Fruit fly (Drosophila melanogaster) whole organism, adult: ENCODE data around the gene Rbp4.

Source experiments
- CG11617 ChIP-seq: fragments of 200-800 bp; sonication (Bioruptor generic); optimal IDR thresholded peaks from 2 replicates; lab custom pipeline; 2017; ENCODE audit warnings: mild to moderate bottlenecking, missing biosample characterization, missing genetic modification reagents, missing genetic modification characterization
- CG12768 ChIP-seq: fragments of 200-800 bp; sonication (Bioruptor generic); optimal IDR thresholded peaks from 2 replicates; lab custom pipeline; 2017; ENCODE audit warnings: missing biosample characterization, missing genetic modification characterization, mild to moderate bottlenecking, moderate library complexity, missing genetic modification reagents
- CG14711 ChIP-seq: fragments of 200-800 bp; sonication (Bioruptor generic); optimal IDR thresholded peaks from 2 replicates; lab custom pipeline; 2018; ENCODE audit warnings: missing biosample characterization, mild to moderate bottlenecking, missing genetic modification characterization, moderate library complexity
- CG1620 ChIP-seq: fragments of 200-800 bp; sonication (Bioruptor generic); optimal IDR thresholded peaks from 2 replicates; lab custom pipeline; 2016; ENCODE audit warnings: missing biosample characterization, missing genetic modification characterization
- CG33017 ChIP-seq: fragments of 200-800 bp; sonication (Bioruptor generic); optimal IDR thresholded peaks from 2 replicates; lab custom pipeline; 2018; ENCODE audit warnings: missing biosample characterization, mild to moderate bottlenecking, missing genetic modification characterization, moderate library complexity
- CG5204 ChIP-seq: fragments of 200-800 bp; sonication (Bioruptor generic); optimal IDR thresholded peaks from 2 replicates; lab custom pipeline; 2016; ENCODE audit warnings: missing biosample characterization, missing genetic modification characterization
- CG7045 ChIP-seq: fragments of 200-800 bp; sonication (Bioruptor generic); optimal IDR thresholded peaks from 2 replicates; lab custom pipeline; 2017; ENCODE audit warnings: missing biosample characterization, mild to moderate bottlenecking, missing genetic modification characterization
- CG7101 ChIP-seq: fragments of 200-800 bp; sonication (Bioruptor generic); optimal IDR thresholded peaks from 2 replicates; lab custom pipeline; 2018; ENCODE audit warnings: missing biosample characterization, mild to moderate bottlenecking, missing genetic modification characterization, moderate library complexity
- Clk ChIP-seq: fragments of 200-800 bp; sonication (Bioruptor generic); optimal IDR thresholded peaks from 2 replicates; lab custom pipeline; 2017; ENCODE audit warnings: missing biosample characterization, missing genetic modification characterization
- Crg-1 ChIP-seq: fragments of 200-800 bp; sonication (Bioruptor generic); optimal IDR thresholded peaks from 2 replicates; lab custom pipeline; 2016; ENCODE audit warnings: missing biosample characterization, missing genetic modification characterization
- Hr96 ChIP-seq: fragments of 200-800 bp; sonication (Bioruptor generic); optimal IDR thresholded peaks from 2 replicates; lab custom pipeline; 2016; ENCODE audit warnings: missing biosample characterization, missing genetic modification characterization
- Mnt ChIP-seq: fragments of 200-800 bp; sonication (Bioruptor generic); optimal IDR thresholded peaks from 2 replicates; lab custom pipeline; 2016; ENCODE audit warnings: missing biosample characterization, mild to moderate bottlenecking, missing genetic modification characterization
- bab1 ChIP-seq: fragments of 200-800 bp; sonication (Bioruptor generic); optimal IDR thresholded peaks from 3 replicates; lab custom pipeline; 2019; ENCODE audit warnings: missing biosample characterization, mild to moderate bottlenecking, missing genetic modification characterization, moderate library complexity
- cic ChIP-seq: fragments of 200-800 bp; sonication (Bioruptor generic); optimal IDR thresholded peaks from 2 replicates; lab custom pipeline; 2017; ENCODE audit warnings: missing biosample characterization, mild to moderate bottlenecking, missing genetic modification characterization, moderate library complexity
- cnc ChIP-seq, 2 experiments: fragments of >200 bp; optimal IDR thresholded peaks; 2 replicates each; lab custom pipeline; 2017
- kay ChIP-seq: fragments of 200-800 bp; sonication (Bioruptor generic); peaks from one replicate; lab custom pipeline; 2016; ENCODE audit warnings: missing biosample characterization, missing genetic modification characterization, borderline replicate concordance
- ovo ChIP-seq: fragments of 200-800 bp; sonication (Bioruptor generic); optimal IDR thresholded peaks from 2 replicates; lab custom pipeline; 2016; ENCODE audit warnings: missing biosample characterization, missing genetic modification characterization
- pad ChIP-seq: fragments of 200-800 bp; sonication (Bioruptor generic); optimal IDR thresholded peaks from 3 replicates; lab custom pipeline; 2017; ENCODE audit warnings: missing biosample characterization, missing genetic modification characterization, mild to moderate bottlenecking, moderate library complexity, missing genetic modification reagents
- tj ChIP-seq: fragments of 200-800 bp; sonication (Bioruptor generic); optimal IDR thresholded peaks from 3 replicates; lab custom pipeline; 2017; ENCODE audit warnings: missing biosample characterization, mild to moderate bottlenecking, missing genetic modification characterization, moderate library complexity
- toe ChIP-seq: fragments of 200-800 bp; sonication (Bioruptor generic); optimal IDR thresholded peaks from 2 replicates; lab custom pipeline; 2016; ENCODE audit warnings: missing biosample characterization, missing genetic modification characterization

The Rbp4 gene

DNA sequence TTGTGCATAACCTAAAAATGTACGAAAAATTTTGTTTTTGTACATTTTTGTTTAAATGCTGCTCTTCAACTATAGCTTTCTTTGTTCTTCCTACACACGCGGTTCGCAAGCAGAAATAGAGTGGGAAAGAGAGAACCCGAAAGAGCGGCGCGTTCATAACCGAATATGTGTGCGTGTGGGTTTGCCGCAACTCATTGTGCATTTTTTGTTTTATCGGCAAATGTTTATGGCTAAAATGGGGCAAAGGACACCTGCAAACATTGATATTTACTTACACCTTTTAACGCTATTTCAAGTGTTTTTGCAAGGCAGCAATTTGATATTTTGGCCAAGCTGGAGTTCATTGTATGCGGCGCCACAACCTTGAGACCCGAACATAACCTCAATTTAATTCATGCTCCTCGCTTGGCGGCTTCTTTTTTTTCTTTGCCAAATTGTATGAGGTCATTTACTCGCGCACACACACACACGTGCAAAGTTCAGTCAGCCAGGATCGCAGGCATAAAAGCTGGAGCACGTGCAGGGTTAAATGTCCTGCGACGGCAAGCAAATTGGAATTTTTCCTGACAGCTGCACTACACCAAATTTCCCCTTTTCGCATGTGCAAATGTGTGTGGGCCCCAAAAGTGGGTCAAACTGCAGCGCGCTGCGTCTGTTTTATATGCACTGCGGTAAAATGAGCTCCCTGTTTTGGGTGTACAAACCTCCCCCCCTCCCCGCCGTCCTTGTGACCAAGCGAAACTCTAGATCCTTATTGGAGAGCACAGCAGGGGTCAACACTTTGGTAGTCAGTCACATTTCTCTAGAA, 8.3 kb downstream of the Rbp4 start:
- TF ChIP-seq toe (GFP tag; lab: Kevin White, UChicago) (no peak), ovo (GFP tag; lab: Kevin White, UChicago) (no peak), Hr96 (no peak), pad (peak; percentile 38), tj (GFP tag; lab: Kevin White, UChicago) (no peak), CG14711 (no peak), CG11617 (no peak), CG7045 (GFP tag; lab: Kevin White, UChicago) (no peak)

DNA sequence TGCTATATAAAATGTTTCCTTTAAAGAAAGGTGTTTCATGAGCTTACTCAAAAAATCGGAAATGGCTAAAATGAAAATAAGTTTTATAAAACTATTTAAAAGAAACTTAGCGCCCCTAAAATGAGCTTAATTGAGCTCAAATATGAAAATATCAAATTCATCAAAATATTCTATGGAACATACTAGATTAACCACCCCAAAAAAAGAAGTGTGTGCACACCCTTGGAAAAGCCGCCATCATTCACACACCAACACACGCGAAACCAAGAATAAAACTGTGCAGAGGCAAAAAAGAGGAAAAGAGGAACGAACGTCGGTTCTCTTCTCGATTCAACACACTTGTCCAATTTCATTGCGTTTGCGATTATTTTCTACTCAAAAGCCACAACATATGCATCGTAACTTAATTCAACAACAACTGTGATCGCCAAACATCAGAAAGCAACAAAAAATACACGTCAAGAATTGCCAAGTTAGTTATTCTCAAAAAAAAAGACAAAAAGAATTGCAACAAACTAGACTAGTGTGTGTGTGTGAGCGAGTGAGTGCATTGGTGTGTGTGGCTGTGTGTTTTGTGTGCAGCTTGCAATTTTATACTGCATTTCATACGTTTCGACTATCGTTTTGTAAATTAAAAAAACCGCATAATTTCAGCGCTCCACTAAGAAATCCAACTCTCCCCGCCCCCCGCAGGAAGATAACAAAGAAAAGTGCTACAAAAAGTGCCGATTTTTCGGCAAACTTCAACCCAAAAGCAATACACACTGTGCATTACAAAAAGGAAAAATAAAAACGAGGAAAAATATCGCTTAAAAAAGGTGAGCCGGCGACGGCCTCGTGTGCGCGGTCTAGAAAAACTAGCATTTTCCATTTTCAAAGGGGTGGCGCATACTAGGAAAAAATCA, 9.2 kb downstream of the Rbp4 start, which contains the start of gene rin:
TSS of gene rin (plus strand) at position 276 of the 905 bp plus-strand sequence.
- TF ChIP-seq cic (peak; percentile 32), CG7045 (GFP tag; lab: Kevin White, UChicago) (no peak), CG5204 (GFP tag; lab: Kevin White, UChicago) (no peak), CG14711 (no peak), CG33017 (tag; lab: Kevin White, UChicago) (no peak), ovo (GFP tag; lab: Kevin White, UChicago) (no peak), pad (peak; percentile 4), CG7101 (tag; lab: Kevin White, UChicago) (no peak), Crg-1 (no peak), CG1620 (no peak), kay (GFP tag; lab: Kevin White, UChicago) (peak; percentile 30), Mnt (no peak), cnc (optimal IDR thresholded peaks at IDR 0.05; lab: Kevin White, UChicago) (no peak), toe (GFP tag; lab: Kevin White, UChicago) (no peak), bab1 (GFP tag; lab: Kevin White, UChicago) (peak; percentile 27), CG12768 (GFP tag; lab: Kevin White, UChicago) (peak; percentile 28), tj (GFP tag; lab: Kevin White, UChicago) (peak; percentile 94), Clk (GFP tag; lab: Kevin White, UChicago) (no peak), Hr96 (no peak), CG11617 (no peak)

dm6 chr3R:13645874-13646370, 10.3 kb downstream of the Rbp4 start, which contains the start of gene sqd:
TSS of gene sqd (minus strand) at chr3R:13646304.
- peak; percentile 51 for TF ChIP-seq kay (GFP tag; lab: Kevin White, UChicago)
- TF ChIP-seq cic: peak; percentile 46
- no peak for TF ChIP-seq Clk (GFP tag; lab: Kevin White, UChicago)
- peak; percentile 67 for TF ChIP-seq CG7101 (tag; lab: Kevin White, UChicago)
- TF ChIP-seq Hr96: peak; percentile 72
- peak; percentile 70 for TF ChIP-seq CG12768 (GFP tag; lab: Kevin White, UChicago)
- peak; percentile 55 for TF ChIP-seq CG11617
- peak; percentile 42 for TF ChIP-seq Mnt
- no peak for TF ChIP-seq toe (GFP tag; lab: Kevin White, UChicago)
- peak; percentile 30 for TF ChIP-seq ovo (GFP tag; lab: Kevin White, UChicago)
- no peak for TF ChIP-seq cnc (optimal IDR thresholded peaks at IDR 0.05; lab: Kevin White, UChicago)
- peak; percentile 46 for TF ChIP-seq CG1620
- TF ChIP-seq Crg-1: peak; percentile 49
- no peak for TF ChIP-seq CG5204 (GFP tag; lab: Kevin White, UChicago)
- TF ChIP-seq pad: peak; percentile 31
- peak; percentile 48 for TF ChIP-seq CG33017 (tag; lab: Kevin White, UChicago)
- peak; percentile 55 for TF ChIP-seq CG7045 (GFP tag; lab: Kevin White, UChicago)
- peak; percentile 47 for TF ChIP-seq tj (GFP tag; lab: Kevin White, UChicago)
- TF ChIP-seq bab1 (GFP tag; lab: Kevin White, UChicago): peak; percentile 74
- peak; percentile 41 for TF ChIP-seq CG14711

- TF ChIP-seq CG1620 (no peak), CG33017 (tag; lab: Kevin White, UChicago) (peak; percentile 57), kay (GFP tag; lab: Kevin White, UChicago) (peak; percentile 88), CG7101 (tag; lab: Kevin White, UChicago) (peak; percentile 40), CG14711 (peak; percentile 97), bab1 (GFP tag; lab: Kevin White, UChicago) (peak; percentile 68), CG12768 (GFP tag; lab: Kevin White, UChicago) (peak; percentile 29), cic (peak; percentile 59), CG5204 (GFP tag; lab: Kevin White, UChicago) (no peak), ovo (GFP tag; lab: Kevin White, UChicago) (no peak), CG7045 (GFP tag; lab: Kevin White, UChicago) (peak; percentile 32), CG11617 (peak; percentile 33), Crg-1 (no peak), toe (GFP tag; lab: Kevin White, UChicago) (no peak), pad (peak; percentile 39), Mnt (peak; percentile 94), Clk (GFP tag; lab: Kevin White, UChicago) (peak; percentile 29), tj (GFP tag; lab: Kevin White, UChicago) (peak; percentile 39), Hr96 (no peak)
Observed at dm6 chr3R:13644778-13645660, 11.2 kb downstream of the Rbp4 start.
